Worm (Caenorhabditis elegans) whole organism, late embryonic: ENCODE data around the gene mdt-4.

Experiments used
- F13H6.1 ChIP-seq: sonication (generic microtip); optimal IDR thresholded peaks from 2 replicates; lab custom pipeline; 2016; ENCODE audit warnings: missing genetic modification characterization, missing compliant biosample characterization
- K02D7.2 ChIP-seq: sonication (generic microtip); optimal IDR thresholded peaks from 2 replicates; lab custom pipeline; 2017; ENCODE audit warnings: mild to moderate bottlenecking, missing genetic modification characterization, missing compliant biosample characterization
- ceh-18 ChIP-seq: sonication (generic microtip); optimal IDR thresholded peaks from 2 replicates; lab custom pipeline; 2016; ENCODE audit warnings: missing genetic modification characterization, missing compliant biosample characterization
- ceh-34 ChIP-seq: sonication (generic microtip); optimal IDR thresholded peaks from 2 replicates; lab custom pipeline; 2016; ENCODE audit warnings: mild to moderate bottlenecking, missing genetic modification characterization, missing compliant biosample characterization
- ceh-45 ChIP-seq: fragments of 200-800 bp; sonication (Bioruptor generic); IDR thresholded peaks from 2 replicates; pipeline ENCODE4 v1.3.6; 2022; ENCODE audit warnings: missing genetic modification reagents, missing genetic modification characterization, missing compliant biosample characterization
- ceh-48 ChIP-seq: sonication (generic microtip); optimal IDR thresholded peaks from 2 replicates; lab custom pipeline; 2016; ENCODE audit warnings: missing genetic modification characterization, inconsistent platforms, missing compliant biosample characterization
- ceh-9 ChIP-seq: sonication (generic microtip); optimal IDR thresholded peaks from 2 replicates; lab custom pipeline; 2016; ENCODE audit warnings: mild to moderate bottlenecking, missing genetic modification characterization, inconsistent platforms, missing compliant biosample characterization
- elt-2 ChIP-seq: sonication (generic microtip); optimal IDR thresholded peaks from 2 replicates; lab custom pipeline; 2016; ENCODE audit warnings: missing genetic modification reagents, missing genetic modification characterization, missing compliant biosample characterization
- ets-4 ChIP-seq: sonication (generic microtip); optimal IDR thresholded peaks from 2 replicates; lab custom pipeline; 2016; ENCODE audit warnings: missing genetic modification characterization, missing compliant biosample characterization
- fax-1 ChIP-seq: sonication (generic microtip); optimal IDR thresholded peaks from 2 replicates; lab custom pipeline; 2016; ENCODE audit warnings: missing genotype, missing genetic modification characterization, missing compliant biosample characterization
- fkh-10 ChIP-seq: fragments of 150-350 bp; optimal IDR thresholded peaks from 2 replicates; lab custom pipeline; 2014; ENCODE audit warnings: missing biosample characterization, missing genetic modification reagents, missing genetic modification characterization
- fkh-6 ChIP-seq: sonication (generic microtip); optimal IDR thresholded peaks from 2 replicates; lab custom pipeline; 2016; ENCODE audit warnings: missing genetic modification characterization, missing compliant biosample characterization
- hlh-30 ChIP-seq: sonication (generic microtip); optimal IDR thresholded peaks from 2 replicates; lab custom pipeline; 2017; ENCODE audit warnings: antibody characterized with exemption, missing genetic modification characterization, missing compliant biosample characterization; ENCODE audit not compliant: insufficient read depth
- hlh-8 ChIP-seq: sonication (generic microtip); optimal IDR thresholded peaks from 2 replicates; lab custom pipeline; 2016; ENCODE audit warnings: missing genotype, missing genetic modification characterization, missing compliant biosample characterization
- lim-6 ChIP-seq: sonication (generic microtip); optimal IDR thresholded peaks from 2 replicates; lab custom pipeline; 2016; ENCODE audit warnings: missing genetic modification characterization, missing compliant biosample characterization
- lin-11 ChIP-seq: fragments of 200-800 bp; sonication (Bioruptor generic); optimal IDR thresholded peaks from 2 replicates; lab custom pipeline; 2018; ENCODE audit warnings: mild to moderate bottlenecking, missing genetic modification characterization, missing compliant biosample characterization
- nfya-1 ChIP-seq: sonication (generic microtip); optimal IDR thresholded peaks from 2 replicates; lab custom pipeline; 2017; ENCODE audit warnings: missing genetic modification characterization, mild to moderate bottlenecking, missing compliant biosample characterization, antibody characterized with exemption, moderate library complexity
- nhr-11 ChIP-seq: fragments of 150-350 bp; optimal IDR thresholded peaks from 2 replicates; lab custom pipeline; 2014; ENCODE audit warnings: missing biosample characterization, missing genetic modification characterization
- odd-2 ChIP-seq: sonication (generic microtip); optimal IDR thresholded peaks from 2 replicates; lab custom pipeline; 2017; ENCODE audit warnings: antibody characterized with exemption, mild to moderate bottlenecking, missing genetic modification characterization, missing compliant biosample characterization
- pag-3 ChIP-seq: sonication (generic microtip); optimal IDR thresholded peaks from 2 replicates; lab custom pipeline; 2016; ENCODE audit warnings: missing compliant biosample characterization, missing genetic modification characterization, borderline replicate concordance
- pax-1 ChIP-seq: fragments of 150-350 bp; optimal IDR thresholded peaks from 2 replicates; lab custom pipeline; 2014; ENCODE audit warnings: missing biosample characterization, missing genetic modification characterization
- pha-2 ChIP-seq: sonication (generic microtip); optimal IDR thresholded peaks from 2 replicates; lab custom pipeline; 2017; ENCODE audit warnings: mild to moderate bottlenecking, missing genetic modification characterization, missing compliant biosample characterization
- pqm-1 ChIP-seq: sonication (generic microtip); optimal IDR thresholded peaks from 2 replicates; lab custom pipeline; 2016; ENCODE audit warnings: missing genetic modification characterization, missing compliant biosample characterization
- rnt-1 ChIP-seq: sonication (generic microtip); optimal IDR thresholded peaks from 2 replicates; lab custom pipeline; 2016; ENCODE audit warnings: missing genetic modification characterization, missing compliant biosample characterization
- syd-9 ChIP-seq: sonication (generic microtip); optimal IDR thresholded peaks from 2 replicates; lab custom pipeline; 2016; ENCODE audit warnings: mild to moderate bottlenecking, missing genetic modification characterization, moderate library complexity, missing compliant biosample characterization
- tbx-7 ChIP-seq: sonication (generic microtip); optimal IDR thresholded peaks from 2 replicates; lab custom pipeline; 2016; ENCODE audit warnings: missing genotype, missing genetic modification characterization, missing compliant biosample characterization
- ttx-3 ChIP-seq: sonication (generic microtip); optimal IDR thresholded peaks from 2 replicates; lab custom pipeline; 2016; ENCODE audit warnings: missing genetic modification reagents, missing genetic modification characterization, missing compliant biosample characterization
- unc-3 ChIP-seq, 2 experiments: fragments of 200-800 bp in 1 of 2; sonication (Bioruptor generic) in 1 of 2; sonication (generic microtip) in 1 of 2; conservative IDR thresholded peaks in 1 of 2; optimal IDR thresholded peaks in 1 of 2; 2 replicates each; pipeline versions ENCODE4 v1.3.6 to Lab custom; 2016 to 2022; ENCODE audit warnings: missing compliant biosample characterization in 2 of 2, missing genetic modification characterization in 2 of 2, missing genetic modification reagents in 1 of 2
- unc-55 ChIP-seq: sonication (generic microtip); optimal IDR thresholded peaks from 2 replicates; lab custom pipeline; 2017; ENCODE audit warnings: missing biosample characterization, missing genetic modification reagents, missing genetic modification characterization

Gene mdt-4

DNA sequence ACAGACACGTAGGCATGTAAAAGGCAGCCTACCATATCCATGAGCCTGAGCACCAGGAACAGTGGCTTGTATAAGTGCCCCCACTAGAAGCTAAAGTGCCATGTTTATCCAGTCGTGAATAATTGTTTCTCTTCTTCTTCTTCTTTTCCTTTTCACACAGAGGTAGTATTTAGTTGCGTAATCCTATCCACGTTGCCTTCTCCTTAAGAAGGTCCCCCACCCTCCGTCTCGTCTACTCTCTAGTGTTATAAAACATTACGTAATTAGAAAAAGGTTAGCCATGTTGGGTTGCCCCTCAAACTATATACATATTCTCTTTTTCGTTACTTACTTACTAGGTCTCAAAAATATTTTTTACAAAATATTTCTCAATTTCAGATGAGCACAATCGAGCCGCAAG is 42.9 kb upstream of the mdt-4 start:
- no peak for TF ChIP-seq lim-6
- no peak for TF ChIP-seq syd-9 (tag; lab: Kevin White, UChicago)
- TF ChIP-seq pha-2 (tag; lab: Kevin White, UChicago): no peak
- no peak for TF ChIP-seq unc-3 (GFP tag; conservative IDR thresholded peaks at IDR 0.05; lab: Robert Waterston, UW)
- no peak for TF ChIP-seq unc-3 (tag; optimal IDR thresholded peaks at IDR 0.05; lab: Kevin White, UChicago)
- TF ChIP-seq hlh-30 (tag; lab: Kevin White, UChicago): no peak
- TF ChIP-seq rnt-1 (tag; lab: Kevin White, UChicago): no peak
- no peak for TF ChIP-seq nfya-1
- TF ChIP-seq tbx-7 (tag; lab: Kevin White, UChicago): no peak
- TF ChIP-seq ttx-3 (tag; lab: Kevin White, UChicago): no peak
- TF ChIP-seq pag-3 (tag; lab: Kevin White, UChicago): no peak
- TF ChIP-seq lin-11 (tag; lab: Kevin White, UChicago): no peak
- no peak for TF ChIP-seq ceh-9 (tag; lab: Kevin White, UChicago)
- no peak for TF ChIP-seq odd-2
- TF ChIP-seq fax-1 (tag; lab: Kevin White, UChicago): no peak

DNA sequence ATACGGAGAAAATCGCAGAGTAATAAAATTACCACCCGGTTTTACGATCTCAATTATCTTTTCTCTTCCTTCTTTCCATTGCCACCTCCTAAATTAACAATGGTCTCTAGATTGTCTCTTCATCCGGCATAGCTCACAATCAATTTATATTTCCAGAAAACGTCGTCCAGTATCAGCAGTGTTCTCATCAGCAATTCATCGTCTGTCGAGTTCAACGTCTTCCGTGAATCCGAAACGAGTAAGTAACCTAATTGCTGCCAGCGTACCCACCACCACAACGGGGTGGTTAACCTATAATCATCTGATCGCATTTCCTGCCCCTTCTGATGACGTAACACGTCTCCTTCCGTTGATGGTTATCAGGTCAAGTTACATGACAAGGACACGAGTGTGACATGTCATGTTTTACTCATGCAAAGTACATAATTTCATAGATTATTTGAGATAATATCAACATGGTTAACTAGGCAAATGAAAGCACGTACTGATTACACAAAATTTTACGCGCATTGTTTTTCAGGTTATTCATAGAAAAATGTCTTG is 42.3 kb upstream of the mdt-4 start:
- peak; percentile 78 for TF ChIP-seq elt-2
- peak; percentile 63 for TF ChIP-seq unc-55
- no peak for TF ChIP-seq pqm-1 (tag; lab: Kevin White, UChicago)
- TF ChIP-seq fkh-6 (tag; lab: Kevin White, UChicago): no peak

DNA sequence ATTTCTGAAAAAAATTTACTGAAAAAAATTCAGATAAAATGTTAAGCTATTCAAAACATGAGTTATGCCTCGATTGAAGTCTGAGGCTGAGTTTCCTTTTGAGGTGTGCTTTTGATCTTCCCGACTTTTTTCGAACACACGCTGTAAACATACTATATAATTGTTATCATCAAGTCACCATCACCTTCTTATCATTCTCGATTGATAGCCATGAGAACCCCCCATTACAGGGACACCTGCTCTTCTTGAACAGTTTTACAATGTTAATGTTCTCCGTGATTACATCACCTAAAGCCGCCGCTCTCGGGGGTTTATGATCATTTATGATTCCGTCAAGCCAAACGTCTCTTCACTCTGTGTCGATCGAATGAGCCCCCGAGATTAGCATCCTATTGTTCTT is 40.4 kb upstream of the mdt-4 start:
- TF ChIP-seq K02D7.2 (tag; lab: Kevin White, UChicago): no peak
- TF ChIP-seq elt-2: peak; percentile 96

DNA sequence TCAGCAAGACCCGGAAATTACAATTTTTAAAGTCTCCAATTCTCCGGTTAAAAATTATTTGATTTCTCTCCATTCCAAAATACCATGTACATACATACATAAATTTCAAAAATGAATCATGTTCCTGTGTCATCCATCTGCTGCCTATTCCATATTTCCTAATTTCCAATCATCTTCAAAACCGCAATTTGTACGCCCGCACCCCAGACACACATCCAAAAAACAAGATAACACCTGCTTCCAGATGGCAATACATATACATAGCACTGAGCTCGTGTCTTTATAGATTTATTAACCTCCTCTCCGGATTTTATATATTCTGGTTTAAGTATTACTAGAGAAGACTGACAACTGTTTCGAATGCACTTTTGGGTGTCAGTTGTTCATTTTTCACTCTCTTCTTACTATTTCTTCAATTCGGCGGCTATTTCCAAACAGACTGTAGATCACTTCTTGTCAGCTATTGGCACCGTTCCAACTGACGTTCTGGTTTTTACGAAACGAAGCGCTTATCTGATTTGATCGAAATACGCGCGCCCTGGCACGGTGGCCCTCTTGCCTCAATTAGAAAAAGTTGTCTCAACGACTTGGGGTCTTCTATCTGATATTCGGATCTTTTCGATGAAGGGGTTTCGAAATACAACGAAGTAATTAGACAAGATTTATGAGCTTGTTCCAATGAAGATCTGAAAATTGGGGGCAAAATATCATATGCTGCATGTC is 38.1 kb upstream of the mdt-4 start:
- TF ChIP-seq fax-1 (tag; lab: Kevin White, UChicago) (no peak), ceh-48 (tag; lab: Kevin White, UChicago) (no peak), ceh-34 (tag; lab: Kevin White, UChicago) (no peak), ets-4 (tag; lab: Kevin White, UChicago) (no peak), fkh-6 (tag; lab: Kevin White, UChicago) (no peak), tbx-7 (tag; lab: Kevin White, UChicago) (no peak)
- TF ChIP-seq, all 69 proteins: peak for 0

DNA sequence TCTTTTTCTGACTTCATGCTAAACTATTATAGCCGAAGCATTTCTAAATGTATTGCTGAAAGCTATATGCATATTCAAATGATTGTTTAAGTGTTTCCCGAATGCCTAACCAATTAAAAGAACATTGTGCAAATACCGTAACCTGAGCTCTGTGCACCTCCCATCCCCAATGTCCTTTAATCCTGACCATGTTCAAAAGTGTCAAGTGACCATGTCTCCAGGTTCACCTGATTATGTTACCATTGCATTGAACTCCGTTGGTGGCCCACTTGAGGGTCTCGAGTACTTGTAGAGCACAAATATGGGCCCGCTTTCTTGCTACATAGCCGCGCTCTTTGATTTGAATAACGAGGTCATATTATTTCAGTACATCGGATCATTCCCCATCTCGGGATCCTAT is 31.6 kb upstream of the mdt-4 start:
- TF ChIP-seq ceh-34 (tag; lab: Kevin White, UChicago) (peak; percentile 87), nhr-11 (tag; lab: Kevin White, UChicago) (no peak)

DNA sequence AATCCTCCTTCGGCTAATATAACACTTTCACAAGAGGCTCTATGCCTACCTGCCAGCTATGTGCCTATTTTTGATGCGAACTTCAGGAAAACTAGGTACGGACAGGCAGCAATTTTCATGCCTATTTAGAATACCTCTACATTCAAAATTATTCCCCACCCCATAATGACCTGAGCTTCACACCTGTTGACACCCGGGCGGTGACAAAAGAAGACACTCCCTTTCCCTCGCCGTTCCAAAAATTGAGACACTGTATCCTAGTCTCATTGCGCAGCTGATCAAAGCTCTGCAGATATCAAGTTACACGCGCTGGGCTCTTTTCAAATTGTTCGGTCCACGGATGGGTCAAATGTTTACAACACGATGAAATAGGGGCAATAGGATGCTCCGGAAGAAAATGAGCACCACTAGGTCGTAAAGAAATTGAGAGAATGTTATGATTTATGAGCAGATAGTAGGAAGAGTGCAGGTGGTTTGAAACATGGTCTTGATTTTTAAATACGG is 30.8 kb upstream of the mdt-4 start:
- no peak for TF ChIP-seq ceh-45 (GFP tag; lab: Robert Waterston, UW)
- no peak for TF ChIP-seq ceh-18 (tag; lab: Kevin White, UChicago)
- TF ChIP-seq pag-3 (tag; lab: Kevin White, UChicago): no peak
- TF ChIP-seq pax-1 (tag; lab: Kevin White, UChicago): no peak
- no peak for TF ChIP-seq hlh-8 (tag; lab: Kevin White, UChicago)
- no peak for TF ChIP-seq fkh-10 (GFP tag; lab: Kevin White, UChicago)
- TF ChIP-seq F13H6.1 (tag; lab: Kevin White, UChicago): no peak
- peak; percentile 93 for TF ChIP-seq ceh-34 (tag; lab: Kevin White, UChicago)
